Worm (Caenorhabditis elegans) whole organism, mixed stage, embryonic: ENCODE data around the gene F58B4.2.

Experiments used
- bed-3 ChIP-seq: fragments of 200-800 bp; sonication (Bioruptor generic); optimal IDR thresholded peaks from 3 replicates; lab custom pipeline; 2018; ENCODE audit warnings: mild to moderate bottlenecking, missing genetic modification characterization, moderate library complexity, missing compliant biosample characterization
- ces-1 ChIP-seq: fragments of 150-350 bp; optimal IDR thresholded peaks from 2 replicates; lab custom pipeline; 2014; ENCODE audit warnings: missing biosample characterization, missing genetic modification reagents, missing genetic modification characterization
- elt-3 ChIP-seq: fragments of 150-350 bp; optimal IDR thresholded peaks from 2 replicates; lab custom pipeline; 2014; ENCODE audit warnings: missing biosample characterization, missing genetic modification characterization
- lin-13 ChIP-seq: fragments of 150-350 bp; optimal IDR thresholded peaks from 2 replicates; lab custom pipeline; 2014; ENCODE audit warnings: missing biosample characterization, missing genetic modification characterization
- lsy-2 ChIP-seq: fragments of 150-350 bp; optimal IDR thresholded peaks from 2 replicates; lab custom pipeline; 2014; ENCODE audit warnings: missing biosample characterization, missing genetic modification characterization
- mep-1 ChIP-seq: fragments of 150-350 bp; optimal IDR thresholded peaks from 2 replicates; lab custom pipeline; 2017; ENCODE audit warnings: missing biosample characterization, missing genetic modification reagents, missing genetic modification characterization, inconsistent platforms
- snpc-4 ChIP-seq: fragments of 150-350 bp; optimal IDR thresholded peaks from 2 replicates; lab custom pipeline; 2014; ENCODE audit warnings: missing biosample characterization, missing genetic modification characterization
- unc-62 ChIP-seq: fragments of 150-350 bp; optimal IDR thresholded peaks from 2 replicates; lab custom pipeline; 2014; ENCODE audit warnings: missing biosample characterization, missing genetic modification reagents, missing genetic modification characterization

- no peak for TF ChIP-seq lin-13 (tag; lab: Kevin White, UChicago)
- TF ChIP-seq mep-1 (tag; lab: Kevin White, UChicago) = no peak
- TF ChIP-seq elt-3 (tag; lab: Kevin White, UChicago) = no peak
- TF ChIP-seq unc-62 = no peak
- no peak for TF ChIP-seq bed-3 (GFP tag; lab: Kevin White, UChicago)
- TF ChIP-seq ces-1 = no peak
- TF ChIP-seq snpc-4 = no peak
- no peak for TF ChIP-seq lsy-2 (tag; lab: Kevin White, UChicago)
Observed at ce11 chrV:10876512-10876911, 41.8 kb downstream of the F58B4.2 start.
